Worm (Caenorhabditis elegans): Measurements from ENCODE around the gene clec-168.
A peak's percentile ranks its signal among the peaks of the same experiment; 100 is the strongest.

The clec-168 gene

ce11 chrIV:1213192-1213591, 43.6 kb upstream of the clec-168 start:
- TF ChIP-seq sem-4 (tag; optimal IDR thresholded peaks at IDR 0.05) = no peak
- no peak for TF ChIP-seq ama-1 (optimal IDR thresholded peaks at IDR 0.05)
- no peak for TF ChIP-seq elt-3 (tag; optimal IDR thresholded peaks at IDR 0.05)
- peak in 1 of 2 experiments; percentile 31 for TF ChIP-seq lsy-2 (tag; optimal IDR thresholded peaks at IDR 0.05)
- TF ChIP-seq sma-9 (GFP tag; optimal IDR thresholded peaks at IDR 0.05) = no peak
- no peak for TF ChIP-seq sma-9 (tag; optimal IDR thresholded peaks at IDR 0.05)
- TF ChIP-seq unc-55 (GFP tag; optimal IDR thresholded peaks at IDR 0.05) = peak; percentile 38
- TF ChIP-seq ztf-1 (GFP tag; conservative IDR thresholded peaks at IDR 0.05) = no peak
- TF ChIP-seq peb-1 (tag; optimal IDR thresholded peaks at IDR 0.05) = no peak
- TF ChIP-seq snpc-4 (tag; optimal IDR thresholded peaks at IDR 0.05) = no peak
- TF ChIP-seq gmeb-1 (tag; optimal IDR thresholded peaks at IDR 0.05) = no peak
- TF ChIP-seq R02D3.7 (tag; optimal IDR thresholded peaks at IDR 0.05) = no peak
- peak; percentile 38 for TF ChIP-seq C34F6.9 (tag; optimal IDR thresholded peaks at IDR 0.05)
- no peak for TF ChIP-seq elt-1 (tag; optimal IDR thresholded peaks at IDR 0.05)
- peak; percentile 38 for TF ChIP-seq nhr-129 (tag; optimal IDR thresholded peaks at IDR 0.05)
- no peak for TF ChIP-seq mdl-1 (tag; optimal IDR thresholded peaks at IDR 0.05)
- no peak for TF ChIP-seq ztf-11 (tag; optimal IDR thresholded peaks at IDR 0.05)
- no peak for TF ChIP-seq lin-13 (GFP tag; optimal IDR thresholded peaks at IDR 0.05)
- peak; percentile 49 for TF ChIP-seq lin-11 (tag; optimal IDR thresholded peaks at IDR 0.05)
- no peak for TF ChIP-seq nhr-25 (tag; optimal IDR thresholded peaks at IDR 0.05)
- no peak for TF ChIP-seq dmd-4 (tag; optimal IDR thresholded peaks at IDR 0.05)
- no peak for TF ChIP-seq nhr-12 (tag; optimal IDR thresholded peaks at IDR 0.05)
- TF ChIP-seq aly-2 (tag; optimal IDR thresholded peaks at IDR 0.05) = no peak
- no peak for TF ChIP-seq crh-2 (tag; optimal IDR thresholded peaks at IDR 0.05)
- TF ChIP-seq ZK546.5 (tag; optimal IDR thresholded peaks at IDR 0.05) = no peak
- no peak for TF ChIP-seq nhr-23 (tag; optimal IDR thresholded peaks at IDR 0.05)
- no peak for TF ChIP-seq unc-39 (tag; optimal IDR thresholded peaks at IDR 0.05)
- TF ChIP-seq ceh-16 (tag; optimal IDR thresholded peaks at IDR 0.05) = no peak
- no peak for TF ChIP-seq nhr-237 (tag; optimal IDR thresholded peaks at IDR 0.05)

ce11 chrIV:1215536-1215935, 41.2 kb upstream of the clec-168 start:
- no peak for TF ChIP-seq ztf-1 (GFP tag; conservative IDR thresholded peaks at IDR 0.05)
- TF ChIP-seq ZK546.5 (tag; optimal IDR thresholded peaks at IDR 0.05) = no peak
- no peak for TF ChIP-seq egl-27 (tag; optimal IDR thresholded peaks at IDR 0.05)
- TF ChIP-seq lin-39 (tag; optimal IDR thresholded peaks at IDR 0.05) = no peak
- TF ChIP-seq nhr-77 (tag; optimal IDR thresholded peaks at IDR 0.05) = no peak
- TF ChIP-seq unc-55 (GFP tag; optimal IDR thresholded peaks at IDR 0.05) = no peak
- TF ChIP-seq lin-13 (GFP tag; optimal IDR thresholded peaks at IDR 0.05) = no peak
- TF ChIP-seq elt-1 (tag; optimal IDR thresholded peaks at IDR 0.05) = no peak
- TF ChIP-seq alr-1 (tag; optimal IDR thresholded peaks at IDR 0.05) = no peak
- TF ChIP-seq unc-39 (tag; optimal IDR thresholded peaks at IDR 0.05) = no peak
- TF ChIP-seq snpc-4 (tag; optimal IDR thresholded peaks at IDR 0.05) = no peak
- no peak for TF ChIP-seq aly-2 (tag; optimal IDR thresholded peaks at IDR 0.05)
- no peak for TF ChIP-seq ztf-11 (tag; optimal IDR thresholded peaks at IDR 0.05)
- TF ChIP-seq mdl-1 (tag; optimal IDR thresholded peaks at IDR 0.05) = no peak
- no peak for TF ChIP-seq nhr-6 (tag; optimal IDR thresholded peaks at IDR 0.05)
- no peak for TF ChIP-seq sem-4 (tag; optimal IDR thresholded peaks at IDR 0.05)
- TF ChIP-seq F13H6.1 (tag; optimal IDR thresholded peaks at IDR 0.05) = no peak
- no peak for TF ChIP-seq ama-1 (optimal IDR thresholded peaks at IDR 0.05)
- no peak for TF ChIP-seq dmd-4 (tag; optimal IDR thresholded peaks at IDR 0.05)
- no peak for TF ChIP-seq skn-1 (tag; optimal IDR thresholded peaks at IDR 0.05)

- TF ChIP-seq mdl-1 (tag; optimal IDR thresholded peaks at IDR 0.05) (no peak), zag-1 (tag; optimal IDR thresholded peaks at IDR 0.05) (no peak), nhr-129 (tag; optimal IDR thresholded peaks at IDR 0.05) (no peak), gmeb-1 (tag; optimal IDR thresholded peaks at IDR 0.05) (no peak), Y55F3AM.14 (GFP tag; optimal IDR thresholded peaks at IDR 0.05) (no peak), nhr-25 (tag; optimal IDR thresholded peaks at IDR 0.05) (no peak), fos-1 (tag; optimal IDR thresholded peaks at IDR 0.05) (no peak)
Observed at ce11 chrIV:1216290-1216689, 40.5 kb upstream of the clec-168 start, which contains the start of gene W09G12.9. TSS of gene W09G12.9 (plus strand) at chrIV:1216590.

- TF ChIP-seq aly-2 (tag; optimal IDR thresholded peaks at IDR 0.05) (no peak), nhr-25 (tag; optimal IDR thresholded peaks at IDR 0.05) (peak; percentile 5), zag-1 (tag; optimal IDR thresholded peaks at IDR 0.05) (no peak), nhr-77 (tag; optimal IDR thresholded peaks at IDR 0.05) (no peak), elt-3 (tag; optimal IDR thresholded peaks at IDR 0.05) (no peak), nhr-21 (tag; optimal IDR thresholded peaks at IDR 0.05) (no peak), peb-1 (tag; optimal IDR thresholded peaks at IDR 0.05) (peak; percentile 22), skn-1 (tag; optimal IDR thresholded peaks at IDR 0.05) (no peak)
Observed at ce11 chrIV:1221167-1221566, 35.6 kb upstream of the clec-168 start, which contains the start of gene W09G12.10. TSS of gene W09G12.10 (minus strand) at chrIV:1221287.
